Fruit fly (Drosophila melanogaster): ENCODE data around the gene CG46435.

CG46435 gene

dm6 chr3L:19516547-19516946, 28.4 kb upstream of the CG46435 start (continued):
- TF ChIP-seq cwo (GFP tag; optimal IDR thresholded peaks at IDR 0.05), result peak; percentile 48
- TF ChIP-seq caup (GFP tag; optimal IDR thresholded peaks at IDR 0.05; ENCODE audit: severe bottlenecking), result peak; percentile 95
- peak; percentile 92 for TF ChIP-seq Hsf (GFP tag; optimal IDR thresholded peaks at IDR 0.05)
- no peak for TF ChIP-seq corto (GFP tag; optimal IDR thresholded peaks at IDR 0.05)
- no peak for TF ChIP-seq hth (optimal IDR thresholded peaks at IDR 0.05)
- peak; percentile 74 for TF ChIP-seq kay (GFP tag; optimal IDR thresholded peaks at IDR 0.05)
- TF ChIP-seq Jarid2 (GFP tag; optimal IDR thresholded peaks at IDR 0.05), result peak; percentile 73
- peak; percentile 81 for TF ChIP-seq gem (tag; optimal IDR thresholded peaks at IDR 0.05)
- peak; percentile 74 for TF ChIP-seq dm (GFP tag; optimal IDR thresholded peaks at IDR 0.05)
- TF ChIP-seq CG7987 (GFP tag; optimal IDR thresholded peaks at IDR 0.05), result peak; percentile 97
- TF ChIP-seq hkb (optimal IDR thresholded peaks at IDR 0.05), result no peak
- no peak; the same call in 1 of the 2 replicates for TF ChIP-seq hkb (GFP tag; IDR thresholded peaks at IDR 0.05)
- TF ChIP-seq inv (GFP tag; IDR thresholded peaks at IDR 0.05; ENCODE audit: partially characterized antibody), result peak; percentile 16; the same call in 1 of the 2 replicates
- TF ChIP-seq ken (GFP tag; IDR thresholded peaks at IDR 0.05), result peak; percentile 96
- TF ChIP-seq HLHmδ (GFP tag; optimal IDR thresholded peaks at IDR 0.05), result peak; percentile 74
- peak; percentile 88 for TF ChIP-seq CG2889 (GFP tag; IDR thresholded peaks at IDR 0.05)
- peak; percentile 71 for TF ChIP-seq Hmx (GFP tag; optimal IDR thresholded peaks at IDR 0.05)
- peak; percentile 89 for TF ChIP-seq ssp (GFP tag; IDR thresholded peaks at IDR 0.05)
- peak; percentile 89 for TF ChIP-seq dati (GFP tag; IDR thresholded peaks at IDR 0.05)
- TF ChIP-seq mld (GFP tag; IDR thresholded peaks at IDR 0.05; ENCODE audit: partially characterized antibody), result no peak
- TF ChIP-seq Hey (tag; optimal IDR thresholded peaks at IDR 0.05), result no peak
- peak; percentile 62 for TF ChIP-seq pfk (GFP tag; optimal IDR thresholded peaks at IDR 0.05)
- peak; percentile 88 for TF ChIP-seq CG8089 (GFP tag; optimal IDR thresholded peaks at IDR 0.05)
- TF ChIP-seq chm (GFP tag; IDR thresholded peaks at IDR 0.05), result no peak
- TF ChIP-seq eyg (GFP tag; optimal IDR thresholded peaks at IDR 0.05), result peak; percentile 94
- TF ChIP-seq CG12942 (GFP tag; optimal IDR thresholded peaks at IDR 0.05), result peak; percentile 73
- TF ChIP-seq cas (GFP tag; IDR thresholded peaks at IDR 0.05), result peak; percentile 84; the same call in 1 of the 2 replicates
- TF ChIP-seq br (optimal IDR thresholded peaks at IDR 0.05), result no peak
- peak; percentile 75 for TF ChIP-seq kni (GFP tag; optimal IDR thresholded peaks at IDR 0.05)
- TF ChIP-seq CG6791 (GFP tag; IDR thresholded peaks at IDR 0.05; ENCODE audit: partially characterized antibody), result peak; percentile 75
- peak; percentile 85; the same call in 1 of the 2 replicates for TF ChIP-seq CG14014 (GFP tag; IDR thresholded peaks at IDR 0.05)
- peak; percentile 67 for TF ChIP-seq Sox100B (GFP tag; optimal IDR thresholded peaks at IDR 0.05)
- TF ChIP-seq TFAM (GFP tag; optimal IDR thresholded peaks at IDR 0.05), result peak; percentile 27
- 0 out of 2 replicates have a peak, but pooled peaks have one; percentile 50 for TF ChIP-seq CkIIα-i1 (GFP tag; IDR thresholded peaks at IDR 0.05)
- peak; percentile 98 for TF ChIP-seq stwl (tag; optimal IDR thresholded peaks at IDR 0.05)
- peak; percentile 84 for TF ChIP-seq vfl (GFP tag; optimal IDR thresholded peaks at IDR 0.05)
- peak; percentile 76 for TF ChIP-seq CG16863 (GFP tag; optimal IDR thresholded peaks at IDR 0.05)
- TF ChIP-seq disco-r (GFP tag; optimal IDR thresholded peaks at IDR 0.05), result peak; percentile 93
- TF ChIP-seq hbn (GFP tag; IDR thresholded peaks at IDR 0.05; ENCODE audit: partially characterized antibody), result no peak
- TF ChIP-seq CG18262 (tag; optimal IDR thresholded peaks at IDR 0.05), result peak; percentile 76
- TF ChIP-seq Elba2 (GFP tag; optimal IDR thresholded peaks at IDR 0.05), result peak; percentile 8
- peak; percentile 72 for TF ChIP-seq CG2120 (GFP tag; optimal IDR thresholded peaks at IDR 0.05)
- TF ChIP-seq Sry-β (GFP tag; optimal IDR thresholded peaks at IDR 0.05), result peak; percentile 51
- TF ChIP-seq CG6175 (GFP tag; IDR thresholded peaks at IDR 0.05), result peak; percentile 91
- TF ChIP-seq CG10462 (GFP tag; optimal IDR thresholded peaks at IDR 0.05), result peak; percentile 37
- TF ChIP-seq knrl (GFP tag; IDR thresholded peaks at IDR 0.05; ENCODE audit: partially characterized antibody), result peak; percentile 74
- TF ChIP-seq CG12744 (GFP tag; optimal IDR thresholded peaks at IDR 0.05), result peak; percentile 83
- peak; percentile 93 for TF ChIP-seq lab (GFP tag; optimal IDR thresholded peaks at IDR 0.05)
- TF ChIP-seq CG16815 (GFP tag; optimal IDR thresholded peaks at IDR 0.05), result peak; percentile 73
- peak; percentile 82 for TF ChIP-seq Dip3 (GFP tag; optimal IDR thresholded peaks at IDR 0.05)
- peak; percentile 58; the same call in 2 of the 3 replicates for TF ChIP-seq CG16813 (GFP tag; IDR thresholded peaks at IDR 0.05; ENCODE audit: partially characterized antibody)

All from whole organism, embryonic.